Fruit fly (Drosophila melanogaster): ENCODE results near the gene Atac3.

Gene Atac3

DNA sequence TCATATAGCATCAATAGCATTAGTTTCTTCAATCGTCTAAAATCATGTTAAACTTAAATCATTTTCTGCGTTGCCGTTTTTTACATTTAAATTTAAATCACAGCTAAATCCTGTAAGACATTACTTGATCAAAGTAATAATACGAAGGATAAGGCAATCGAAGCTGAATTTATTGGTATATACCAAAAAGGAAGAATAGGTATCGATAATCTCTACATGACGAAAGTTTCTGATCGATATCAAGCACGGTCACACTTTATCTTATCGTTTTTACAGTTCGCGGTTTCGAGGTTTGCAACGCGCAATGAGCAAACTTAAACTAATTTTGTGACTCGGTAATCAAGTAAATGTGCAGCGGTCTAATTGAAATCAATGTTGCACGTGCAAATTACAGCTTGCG is at the start of gene Atac3, which contains the start of gene Ptpmeg (continued):
- TF ChIP-seq Ets97D (GFP tag; optimal IDR thresholded peaks at IDR 0.05): peak; percentile 50
- no peak for TF ChIP-seq CrebB (tag; optimal IDR thresholded peaks at IDR 0.05)
- no peak for TF ChIP-seq CG18262 (tag; optimal IDR thresholded peaks at IDR 0.05)
- TF ChIP-seq ind (GFP tag; optimal IDR thresholded peaks at IDR 0.05): no peak
- peak; percentile 30 for TF ChIP-seq CG17829 (tag; optimal IDR thresholded peaks at IDR 0.05)
- no peak for TF ChIP-seq ewg (GFP tag; optimal IDR thresholded peaks at IDR 0.05)
- TF ChIP-seq Trl (optimal IDR thresholded peaks at IDR 0.05): no peak
- TF ChIP-seq Trl (GFP tag; optimal IDR thresholded peaks at IDR 0.05): no peak
- TF ChIP-seq Six4 (GFP tag; optimal IDR thresholded peaks at IDR 0.05): no peak
- TF ChIP-seq Dll (GFP tag; IDR thresholded peaks at IDR 0.05; ENCODE audit: partially characterized antibody): peak; percentile 75
- TF ChIP-seq CG3726 (GFP tag; IDR thresholded peaks at IDR 0.05): no peak
- no peak for TF ChIP-seq CG14441 (GFP tag; IDR thresholded peaks at IDR 0.05)
- no peak for TF ChIP-seq CG4424 (GFP tag; optimal IDR thresholded peaks at IDR 0.05)
- TF ChIP-seq pzg (GFP tag; optimal IDR thresholded peaks at IDR 0.05): peak; percentile 71
- TF ChIP-seq CG4730 (GFP tag; IDR thresholded peaks at IDR 0.05): no peak
- no peak for TF ChIP-seq tna (GFP tag; IDR thresholded peaks at IDR 0.05; ENCODE audit: partially characterized antibody)
- TF ChIP-seq CG10543 (GFP tag; optimal IDR thresholded peaks at IDR 0.05): no peak
- peak; percentile 70 for TF ChIP-seq Dref (GFP tag; IDR thresholded peaks at IDR 0.05)
- TF ChIP-seq CG6854 (GFP tag; optimal IDR thresholded peaks at IDR 0.05): no peak
- no peak for TF ChIP-seq mam (GFP tag; optimal IDR thresholded peaks at IDR 0.05)
- peak; percentile 70 for TF ChIP-seq CG2116 (GFP tag; optimal IDR thresholded peaks at IDR 0.05)
- TF ChIP-seq trh (GFP tag; optimal IDR thresholded peaks at IDR 0.05): no peak
- no peak for TF ChIP-seq aop (GFP tag; IDR thresholded peaks at IDR 0.05)
- no peak for TF ChIP-seq cad (GFP tag; optimal IDR thresholded peaks at IDR 0.05)
- TF ChIP-seq her (GFP tag; optimal IDR thresholded peaks at IDR 0.05): peak; percentile 42
- TF ChIP-seq CG3281 (GFP tag; optimal IDR thresholded peaks at IDR 0.05): no peak
- TF ChIP-seq twi (tag; optimal IDR thresholded peaks at IDR 0.05): no peak
- no peak for TF ChIP-seq NK7.1 (GFP tag; optimal IDR thresholded peaks at IDR 0.05)
- TF ChIP-seq CG8281 (tag; optimal IDR thresholded peaks at IDR 0.05): no peak
- TF ChIP-seq stc (GFP tag; IDR thresholded peaks at IDR 0.05): no peak
- TF ChIP-seq Med (GFP tag): peak; percentile 34
- TF ChIP-seq CG1024 (GFP tag; IDR thresholded peaks at IDR 0.05): no peak
- TF ChIP-seq CG34224 (GFP tag; IDR thresholded peaks at IDR 0.05; ENCODE audit: partially characterized antibody): 0 out of 3 replicates have a peak, but pooled peaks have one; percentile 40
- no peak for TF ChIP-seq gce (GFP tag; IDR thresholded peaks at IDR 0.05)
- no peak for TF ChIP-seq Hr3 (GFP tag; optimal IDR thresholded peaks at IDR 0.05)
- TF ChIP-seq CG15011 (GFP tag; optimal IDR thresholded peaks at IDR 0.05): no peak
- no peak for TF ChIP-seq jigr1 (GFP tag; IDR thresholded peaks at IDR 0.05)
- peak; percentile 69 for TF ChIP-seq Scr (GFP tag; IDR thresholded peaks at IDR 0.05; ENCODE audit: partially characterized antibody)
- peak in 1 of 2 experiments; percentile 23 for TF ChIP-seq Pdp1 (GFP tag; optimal IDR thresholded peaks at IDR 0.05)
- 0 out of 3 replicates have a peak, but pooled peaks have one; percentile 4 for TF ChIP-seq CG7963 (GFP tag; IDR thresholded peaks at IDR 0.05; ENCODE audit: partially characterized antibody)
- TF ChIP-seq br (optimal IDR thresholded peaks at IDR 0.05): no peak
- TF ChIP-seq CG10274 (GFP tag; optimal IDR thresholded peaks at IDR 0.05): no peak
- TF ChIP-seq CG9609 (GFP tag; optimal IDR thresholded peaks at IDR 0.05): no peak
- TF ChIP-seq CG3847 (GFP tag; IDR thresholded peaks at IDR 0.05): no peak
- TF ChIP-seq gro (GFP tag; optimal IDR thresholded peaks at IDR 0.05): no peak
- TF ChIP-seq dimm (GFP tag; IDR thresholded peaks at IDR 0.05): no peak
- no peak for TF ChIP-seq CG2678 (tag; optimal IDR thresholded peaks at IDR 0.05)
- no peak for TF ChIP-seq CG11695 (GFP tag; IDR thresholded peaks at IDR 0.05)
- no peak for TF ChIP-seq CG9876 (GFP tag; optimal IDR thresholded peaks at IDR 0.05)
- TF ChIP-seq gcm2 (GFP tag; optimal IDR thresholded peaks at IDR 0.05): no peak
- no peak for TF ChIP-seq Blimp-1 (GFP tag; optimal IDR thresholded peaks at IDR 0.05)
- TF ChIP-seq CG6765 (GFP tag; optimal IDR thresholded peaks at IDR 0.05): no peak
